Fruit fly (Drosophila melanogaster): ENCODE data around the gene Mps1.

Mps1 gene

DNA sequence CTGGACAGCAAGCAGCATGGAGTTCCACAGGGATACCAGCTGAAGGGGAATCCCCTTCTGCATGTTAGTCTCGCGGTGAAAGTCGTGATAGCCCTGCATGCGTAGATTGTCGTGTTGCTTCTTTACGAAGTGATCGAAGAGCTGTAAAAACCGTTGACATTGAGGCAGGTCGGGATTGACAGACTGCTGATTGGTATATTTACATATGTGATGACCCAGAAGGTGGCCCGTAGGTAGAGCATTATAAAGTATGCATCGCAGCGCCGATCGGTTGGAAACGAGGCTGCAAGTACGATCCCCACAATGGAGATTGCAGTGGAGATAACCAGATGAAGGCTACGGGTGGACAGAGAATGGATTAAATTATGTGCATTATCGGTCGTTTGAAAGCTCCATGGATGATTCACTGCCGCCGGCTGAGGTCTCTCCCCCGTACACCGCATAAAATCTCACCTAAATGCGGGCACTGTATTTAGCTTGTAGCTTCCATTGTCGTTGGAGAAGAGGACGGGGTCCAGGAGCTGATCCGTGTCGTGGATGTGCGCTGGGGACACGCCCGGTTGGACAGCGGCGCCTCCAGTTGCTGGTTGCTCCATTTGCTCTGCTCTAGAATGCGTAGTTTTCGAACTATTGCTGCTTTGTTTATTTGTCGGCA, 742 bp upstream of the Mps1 start (continued):
- TF ChIP-seq CG7963 (GFP tag; IDR thresholded peaks at IDR 0.05; ENCODE audit: partially characterized antibody) (no peak), kni (GFP tag; optimal IDR thresholded peaks at IDR 0.05) (peak; percentile 23), CG4617 (GFP tag; optimal IDR thresholded peaks at IDR 0.05; ENCODE audit: borderline replicate concordance) (no peak), gcm (GFP tag; optimal IDR thresholded peaks at IDR 0.05) (peak; percentile 52), Chrac-16 (GFP tag; optimal IDR thresholded peaks at IDR 0.05) (no peak), CG14667 (GFP tag; IDR thresholded peaks at IDR 0.05) (no peak), CG8290 (GFP tag; optimal IDR thresholded peaks at IDR 0.05) (no peak), CG8290 (tag; optimal IDR thresholded peaks at IDR 0.05) (no peak), nerfin-1 (tag; optimal IDR thresholded peaks at IDR 0.05) (peak; percentile 16), CG34422 (GFP tag; IDR thresholded peaks at IDR 0.05) (peak; percentile 79; the same call in 1 of the 3 replicates), crol (GFP tag; IDR thresholded peaks at IDR 0.05) (peak; percentile 41; the same call in 1 of the 2 replicates), Fer2 (tag; optimal IDR thresholded peaks at IDR 0.05) (no peak), en (GFP tag; optimal IDR thresholded peaks at IDR 0.05) (no peak), CG12104 (GFP tag; optimal IDR thresholded peaks at IDR 0.05) (no peak), psq (GFP tag; optimal IDR thresholded peaks at IDR 0.05) (no peak), mld (GFP tag; IDR thresholded peaks at IDR 0.05; ENCODE audit: partially characterized antibody) (no peak), vvl (GFP tag; IDR thresholded peaks at IDR 0.05) (no peak), hkb (optimal IDR thresholded peaks at IDR 0.05) (no peak), hkb (GFP tag; IDR thresholded peaks at IDR 0.05) (no peak), gt (GFP tag; IDR thresholded peaks at IDR 0.05) (no peak), CoRest (tag; optimal IDR thresholded peaks at IDR 0.05) (no peak), ro (GFP tag; IDR thresholded peaks at IDR 0.05) (no peak), z (GFP tag; IDR thresholded peaks at IDR 0.05) (no peak), hth (optimal IDR thresholded peaks at IDR 0.05) (no peak), CG17912 (GFP tag; optimal IDR thresholded peaks at IDR 0.05) (no peak), Nf-YC (tag; optimal IDR thresholded peaks at IDR 0.05) (no peak), CG16813 (GFP tag; IDR thresholded peaks at IDR 0.05; ENCODE audit: partially characterized antibody) (peak; percentile 42; the same call in 2 of the 3 replicates), Sry-β (GFP tag; optimal IDR thresholded peaks at IDR 0.05) (no peak), sisA (GFP tag; IDR thresholded peaks at IDR 0.05) (no peak), sens (GFP tag) (peak; percentile 5), CkIIα-i1 (GFP tag; IDR thresholded peaks at IDR 0.05) (no peak), Pdp1 (GFP tag; optimal IDR thresholded peaks at IDR 0.05) (no peak), Mrtf (GFP tag; IDR thresholded peaks at IDR 0.05) (no peak), Rx (GFP tag; IDR thresholded peaks at IDR 0.05) (no peak), CG12744 (GFP tag; optimal IDR thresholded peaks at IDR 0.05) (no peak), Lhr (GFP tag; optimal IDR thresholded peaks at IDR 0.05) (no peak), dmrt99B (tag; optimal IDR thresholded peaks at IDR 0.05) (no peak), dm (GFP tag; optimal IDR thresholded peaks at IDR 0.05) (no peak), CG42726 (GFP tag; IDR thresholded peaks at IDR 0.05; ENCODE audit: partially characterized antibody) (no peak), az2 (GFP tag; optimal IDR thresholded peaks at IDR 0.05) (no peak), CG9215 (GFP tag; IDR thresholded peaks at IDR 0.05) (no peak), tx (GFP tag; optimal IDR thresholded peaks at IDR 0.05) (no peak), CG10565 (GFP tag; optimal IDR thresholded peaks at IDR 0.05) (no peak), Gsc (GFP tag; IDR thresholded peaks at IDR 0.05) (no peak), Dref (GFP tag; IDR thresholded peaks at IDR 0.05) (no peak), Scr (GFP tag; IDR thresholded peaks at IDR 0.05; ENCODE audit: partially characterized antibody) (no peak; the same call in 1 of the 2 replicates), esg (GFP tag; conservative IDR thresholded peaks at IDR 0.05) (no peak), emc (GFP tag; optimal IDR thresholded peaks at IDR 0.05) (no peak), oc (tag; optimal IDR thresholded peaks at IDR 0.05) (no peak)
